Fruit fly (Drosophila melanogaster): ENCODE results near the gene Lgr1.

dm6 chr3R:17704538-17704854 is 21.1 kb upstream of the Lgr1 start:
- TF ChIP-seq Eip75B (GFP tag; optimal IDR thresholded peaks at IDR 0.05) (no peak), CG16779 (tag; optimal IDR thresholded peaks at IDR 0.05) (no peak), Hr39 (GFP tag; optimal IDR thresholded peaks at IDR 0.05) (no peak), Gug (GFP tag; IDR thresholded peaks at IDR 0.05) (no peak)
